Worm (Caenorhabditis elegans) whole organism, L1 larva: ENCODE measurements around the gene nos-3.

Experiments used
- aha-1 ChIP-seq: fragments of 150-350 bp; optimal IDR thresholded peaks from 2 replicates; lab custom pipeline; 2014; ENCODE audit warnings: missing biosample characterization, missing genetic modification characterization
- ama-1 ChIP-seq: fragments of 150-350 bp; optimal IDR thresholded peaks from 2 replicates; lab custom pipeline; 2014
- ceh-82 ChIP-seq, 3 experiments: fragments of 150-350 bp in 1 of 3; sonication (generic microtip) in 2 of 3; optimal IDR thresholded peaks; 2 replicates each; lab custom pipeline; 2014 to 2017; ENCODE audit warnings: missing biosample characterization in 3 of 3, missing genetic modification characterization in 3 of 3
- dpl-1 ChIP-seq, 3 experiments: fragments of 150-350 bp in 2 of 3; sonication (generic microtip) in 1 of 3; optimal IDR thresholded peaks; 2 replicates each; lab custom pipeline; 2014 to 2017; ENCODE audit warnings: missing biosample characterization in 3 of 3, missing genetic modification characterization in 3 of 3, missing genetic modification reagents in 3 of 3
- fkh-8 ChIP-seq: sonication (generic microtip); optimal IDR thresholded peaks from 2 replicates; lab custom pipeline; 2016; ENCODE audit warnings: mild to moderate bottlenecking, missing genetic modification characterization, missing compliant biosample characterization
- grh-1 ChIP-seq: fragments of 200-800 bp; sonication (Bioruptor generic); IDR thresholded peaks from 2 replicates; pipeline ENCODE4 v1.3.6; 2022; ENCODE audit warnings: missing genetic modification reagents, missing genetic modification characterization, missing compliant biosample characterization
- irx-1 ChIP-seq: sonication (generic microtip); optimal IDR thresholded peaks from 2 replicates; lab custom pipeline; 2016; ENCODE audit warnings: missing genetic modification characterization, missing compliant biosample characterization
- lsy-2 ChIP-seq, 2 experiments: fragments of 150-350 bp; optimal IDR thresholded peaks; 2 replicates each; lab custom pipeline; 2014; ENCODE audit warnings: missing biosample characterization in 2 of 2, missing genetic modification characterization in 2 of 2
- mab-9 ChIP-seq: fragments of 200-800 bp; sonication (Bioruptor generic); IDR thresholded peaks from 2 replicates; pipeline ENCODE4 v1.3.6; 2022; ENCODE audit warnings: missing genetic modification reagents, missing genetic modification characterization, missing compliant biosample characterization
- nhr-76 ChIP-seq: sonication (generic microtip); optimal IDR thresholded peaks from 2 replicates; lab custom pipeline; 2017; ENCODE audit warnings: missing biosample characterization, missing genetic modification characterization
- snpc-4 ChIP-seq: fragments of 150-350 bp; optimal IDR thresholded peaks from 2 replicates; lab custom pipeline; 2014; ENCODE audit warnings: missing biosample characterization, missing genetic modification characterization
- snu-23 ChIP-seq: sonication (generic microtip); optimal IDR thresholded peaks from 2 replicates; lab custom pipeline; 2016; ENCODE audit warnings: missing genetic modification characterization, missing compliant biosample characterization
- unc-86 ChIP-seq: sonication (generic microtip); optimal IDR thresholded peaks from 2 replicates; lab custom pipeline; 2016; ENCODE audit warnings: missing genetic modification characterization, missing compliant biosample characterization

DNA sequence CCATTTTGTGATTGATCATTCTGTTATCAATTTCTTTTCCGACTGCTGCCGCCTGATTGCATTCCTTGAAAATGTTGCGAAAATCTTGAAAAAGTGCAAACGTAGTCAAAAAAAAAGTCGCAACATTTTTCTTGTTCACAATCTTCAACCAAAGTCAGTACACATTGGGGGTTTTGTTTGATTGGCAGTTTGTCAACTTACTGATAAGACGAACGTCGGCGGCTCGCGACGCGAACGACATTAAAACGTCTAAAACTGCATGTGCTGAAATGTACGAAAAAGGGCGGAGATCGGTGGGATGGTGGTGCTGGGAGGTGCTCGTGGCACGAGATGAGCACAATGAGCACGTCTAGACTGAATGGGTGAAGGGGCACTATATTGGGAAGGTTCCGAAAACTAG, 7.3 kb upstream of the nos-3 start:
- TF ChIP-seq dpl-1 (GFP tag; optimal IDR thresholded peaks at IDR 0.05; lab: Kevin White, UChicago) (no peak), ama-1 (lab: Kevin White, UChicago) (no peak), unc-86 (tag; lab: Kevin White, UChicago) (no peak), fkh-8 (tag; lab: Kevin White, UChicago) (no peak), grh-1 (no peak), lsy-2 (tag; optimal IDR thresholded peaks at IDR 0.05; lab: Kevin White, UChicago) (no peak), nhr-76 (tag; lab: Kevin White, UChicago) (no peak), irx-1 (tag; lab: Kevin White, UChicago) (no peak), mab-9 (no peak), snpc-4 (tag; lab: Kevin White, UChicago) (no peak), snu-23 (GFP tag; lab: Kevin White, UChicago) (no peak), aha-1 (tag; lab: Kevin White, UChicago) (no peak), ceh-82 (tag; optimal IDR thresholded peaks at IDR 0.05; lab: Kevin White, UChicago) (no peak)
